Fruit fly (Drosophila melanogaster) S2 (cell line): ENCODE data around the gene msb1l.

Experiments
- CG8478 ChIP-seq: fragments of >200 bp; optimal IDR thresholded peaks from 2 replicates; lab custom pipeline; 2018
- CTCF ChIP-seq, 2 experiments: fragments of >200 bp; optimal IDR thresholded peaks; 2 replicates each; lab custom pipeline; 2018

Gene msb1l

dm6 chr2L:19565233-19565898, 12.1 kb upstream of the msb1l start, which contains the start of gene CG13077:
Gene CG13077 (plus strand): TSS chr2L:19565863.
- no peak for TF ChIP-seq CG8478 (lab: Kevin White, UChicago)

- TF ChIP-seq CTCF (optimal IDR thresholded peaks at IDR 0.05; lab: Kevin White, UChicago) (no peak), CG8478 (lab: Kevin White, UChicago) (no peak)
Measured at dm6 chr2L:19567305-19567898, 10.1 kb upstream of the msb1l start.

DNA sequence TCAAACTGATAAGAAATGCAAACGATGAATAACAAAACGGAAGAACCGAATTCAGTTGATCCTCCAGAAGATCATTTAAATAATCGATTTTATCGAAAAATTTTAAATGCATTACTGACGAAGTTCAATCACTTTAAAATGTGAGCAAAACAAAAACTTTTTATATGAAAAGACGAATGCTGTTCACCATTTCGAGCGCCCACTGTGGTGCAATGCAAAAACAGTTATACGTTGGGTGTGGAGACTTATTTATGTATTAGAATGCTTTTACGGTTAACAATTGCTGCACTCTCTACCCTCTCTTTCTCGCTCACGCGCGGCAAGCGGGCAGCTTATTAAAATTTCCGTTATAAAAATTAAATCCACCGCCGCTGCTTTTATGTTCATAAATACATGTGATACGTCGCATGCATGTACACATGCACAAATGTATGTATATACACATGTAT, 6.7 kb upstream of the msb1l start:
- TF ChIP-seq CTCF (optimal IDR thresholded peaks at IDR 0.05; lab: Kevin White, UChicago) (no peak), CG8478 (lab: Kevin White, UChicago) (no peak)

DNA sequence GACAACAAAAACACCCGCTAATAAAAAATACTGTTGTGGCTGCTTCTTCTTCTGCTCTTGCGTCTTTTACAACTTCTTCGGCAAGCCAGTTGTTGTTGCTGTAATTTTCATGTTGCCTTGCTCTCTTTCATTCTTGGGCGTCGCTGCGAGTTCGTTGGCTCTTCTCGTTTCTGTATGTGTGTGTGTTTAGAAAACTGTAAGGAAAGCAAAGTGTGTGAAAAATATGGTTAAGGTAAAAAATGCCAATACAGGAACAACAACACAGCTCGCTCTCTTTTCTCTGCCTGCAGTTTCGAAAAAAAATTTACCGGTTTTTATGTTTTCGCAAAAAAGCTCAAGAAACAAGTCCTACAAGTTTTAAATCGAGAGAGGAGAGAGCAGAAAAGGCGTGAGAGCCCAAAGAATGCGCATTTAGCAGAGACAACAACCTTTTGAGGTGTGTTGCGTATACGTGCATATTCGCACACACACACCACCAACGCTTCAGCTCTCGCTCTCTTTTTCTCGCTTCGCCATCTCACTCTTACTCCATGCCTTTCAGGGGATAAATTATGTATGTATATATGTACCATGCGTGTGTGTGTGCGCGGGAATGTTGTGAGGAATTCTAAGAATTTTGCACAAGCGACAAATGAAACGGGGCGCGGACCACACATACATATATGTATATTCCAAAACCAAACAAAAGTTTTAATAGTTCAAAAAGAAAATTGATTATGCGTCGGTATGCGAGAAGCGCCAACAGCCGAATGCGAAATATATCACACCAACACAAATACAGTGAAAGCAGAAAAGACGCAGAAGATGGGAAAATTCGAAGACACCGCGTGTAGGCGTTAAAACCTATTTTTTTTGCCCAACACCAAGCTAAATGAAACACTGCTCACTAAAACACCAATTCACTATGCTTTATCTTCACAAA, 5.7 kb upstream of the msb1l start:
- TF ChIP-seq CG8478 (lab: Kevin White, UChicago) = no peak
- no peak for TF ChIP-seq CTCF (optimal IDR thresholded peaks at IDR 0.05; lab: Kevin White, UChicago)

dm6 chr2L:19572496-19573317, 4.8 kb upstream of the msb1l start:
- TF ChIP-seq CG8478 (lab: Kevin White, UChicago) (no peak), CTCF (optimal IDR thresholded peaks at IDR 0.05; lab: Kevin White, UChicago) (no peak)

- TF ChIP-seq CG8478 (lab: Kevin White, UChicago) = no peak
- TF ChIP-seq CTCF (optimal IDR thresholded peaks at IDR 0.05; lab: Kevin White, UChicago) = no peak
Measured at dm6 chr2L:19574364-19574763, 3.1 kb upstream of the msb1l start.

DNA sequence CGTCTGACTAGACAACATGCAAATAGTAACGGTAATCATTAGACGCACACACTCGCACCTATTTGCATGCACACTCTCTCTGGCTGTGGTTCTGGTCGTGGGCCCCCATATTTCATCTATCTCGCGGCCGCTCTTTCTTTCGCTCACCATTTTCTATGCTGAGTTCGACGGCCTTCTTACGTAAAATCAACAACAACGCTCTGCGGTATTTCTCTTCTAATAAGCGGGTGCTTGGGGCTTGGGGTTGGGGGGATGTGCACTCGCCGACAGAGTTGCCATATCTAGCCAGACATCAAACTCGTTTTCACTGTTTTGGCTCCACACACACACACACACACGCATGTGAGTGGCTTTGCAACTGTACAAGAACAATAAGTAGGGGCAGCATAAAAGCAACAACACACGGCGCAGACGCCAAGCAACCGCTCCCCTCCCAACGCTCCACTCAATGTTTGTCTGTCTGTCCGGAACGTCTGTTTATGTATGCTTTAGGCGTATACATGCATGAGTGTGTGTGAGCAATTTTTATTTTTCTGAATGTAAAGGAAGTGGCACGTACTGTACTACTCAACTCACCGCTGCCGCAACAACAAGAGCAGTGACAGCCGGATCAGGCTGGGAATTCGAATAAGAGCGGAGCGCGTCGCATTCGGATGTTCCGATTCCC, 2.4 kb upstream of the msb1l start:
- TF ChIP-seq CTCF (optimal IDR thresholded peaks at IDR 0.05; lab: Kevin White, UChicago) (no peak), CG8478 (lab: Kevin White, UChicago) (no peak)

DNA sequence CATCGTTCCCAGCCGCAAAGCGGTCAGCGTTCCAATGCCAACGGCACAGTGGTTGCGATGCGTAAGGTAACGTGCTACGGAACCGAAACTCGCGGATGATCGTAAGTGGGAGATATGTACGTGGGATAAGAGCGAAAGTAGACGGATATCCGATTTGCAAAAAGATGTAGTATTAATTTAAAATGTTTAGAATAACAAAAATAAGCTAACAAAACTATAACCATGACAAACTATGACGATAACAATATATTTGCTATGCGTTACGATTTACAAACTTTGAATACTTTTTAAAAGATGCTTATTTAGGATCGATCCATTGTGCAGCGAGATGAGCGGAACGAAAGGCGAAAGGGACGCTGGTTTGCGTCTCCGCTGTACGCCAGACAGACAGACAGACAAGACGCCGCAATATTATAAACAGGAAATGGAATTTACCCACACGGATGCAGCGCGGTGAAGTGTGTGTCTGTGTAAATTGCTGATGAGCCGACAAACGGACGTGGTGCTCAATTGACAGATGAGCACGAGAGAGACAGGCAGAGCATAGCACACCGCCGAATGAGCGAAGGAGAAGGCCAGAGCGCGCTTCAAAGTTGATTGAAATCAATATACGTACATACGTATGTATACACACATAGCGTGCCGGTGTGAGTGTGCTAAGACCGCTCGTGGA, 1.7 kb upstream of the msb1l start:
- TF ChIP-seq CTCF (optimal IDR thresholded peaks at IDR 0.05; lab: Kevin White, UChicago) (peak in 1 of 2 experiments; percentile 40), CG8478 (lab: Kevin White, UChicago) (no peak)

- TF ChIP-seq CTCF (optimal IDR thresholded peaks at IDR 0.05; lab: Kevin White, UChicago) (no peak), CG8478 (lab: Kevin White, UChicago) (no peak)
Measured at dm6 chr2L:19576299-19576971, 1.1 kb upstream of the msb1l start.

DNA sequence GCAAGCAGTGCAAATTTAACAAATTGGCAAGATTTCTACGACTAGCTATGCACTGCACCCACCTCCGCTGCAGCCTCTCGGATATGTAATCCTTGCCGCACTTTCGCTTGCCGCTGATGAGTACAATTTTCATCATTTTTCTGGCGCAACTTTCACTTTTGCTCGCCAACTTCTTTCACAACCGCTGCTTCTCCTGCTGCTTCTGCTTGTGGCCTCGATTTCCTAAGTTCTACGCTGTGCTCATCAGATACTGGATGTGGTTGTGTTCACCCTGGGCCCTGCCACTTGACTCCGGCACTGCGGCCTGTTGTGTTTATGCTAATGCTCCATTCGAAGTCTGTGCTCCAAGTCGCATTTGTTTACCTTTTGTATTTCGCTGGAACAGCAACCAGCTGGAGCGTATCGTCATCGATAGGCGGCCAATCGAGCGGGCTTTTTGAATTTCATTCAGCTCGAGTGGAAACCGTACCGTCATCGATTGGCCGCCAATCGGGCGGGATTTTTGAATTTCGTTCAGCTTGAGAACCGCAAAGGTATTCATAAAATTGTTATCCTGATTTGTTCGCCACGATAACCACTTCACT, 2.6 kb downstream of the msb1l start, which contains the start of gene Pmvk:
Gene Pmvk (minus strand): TSS at position 357 of the 584 bp plus-strand sequence.
- TF ChIP-seq CTCF (optimal IDR thresholded peaks at IDR 0.05; lab: Kevin White, UChicago) (no peak), CG8478 (lab: Kevin White, UChicago) (no peak)

dm6 chr2L:19582185-19582584, 4.7 kb downstream of the msb1l start, which contains the start of gene Hakai:
Gene Hakai (minus strand): TSS chr2L:19582474.
- TF ChIP-seq CTCF (optimal IDR thresholded peaks at IDR 0.05; lab: Kevin White, UChicago) = peak in 1 of 2 experiments; percentile 29
- no peak for TF ChIP-seq CG8478 (lab: Kevin White, UChicago)

DNA sequence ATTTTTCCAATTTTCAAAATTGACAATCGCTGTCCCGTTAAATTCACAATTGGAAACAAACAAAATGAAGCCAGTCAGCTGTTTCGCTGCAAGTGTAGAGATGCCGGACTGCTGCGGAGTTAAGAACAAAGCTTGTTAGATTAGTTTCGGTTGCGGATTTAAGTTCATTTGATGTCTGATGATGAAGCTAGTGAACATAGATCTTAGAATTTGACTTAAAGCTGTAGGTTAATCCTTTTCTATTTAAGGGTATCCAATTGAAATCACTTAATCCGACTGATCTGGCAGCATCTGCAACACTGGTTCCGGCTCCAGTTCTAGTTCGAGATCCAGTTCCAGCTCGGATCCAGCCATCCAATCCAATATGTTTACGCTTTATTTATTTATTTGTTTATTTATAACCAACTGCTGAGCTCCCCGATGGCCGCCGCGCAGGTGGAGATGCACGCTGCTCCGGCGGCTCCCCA, 6.5 kb downstream of the msb1l start, which contains the start of the genes PCNA2 and CG10366:
Gene PCNA2 (minus strand): TSS at position 65 of the 467 bp plus-strand sequence.
Gene CG10366 (plus strand): TSS at position 310 of the 467 bp plus-strand sequence.
- no peak for TF ChIP-seq CG8478 (lab: Kevin White, UChicago)
- TF ChIP-seq CTCF (optimal IDR thresholded peaks at IDR 0.05; lab: Kevin White, UChicago) = peak; percentile 26 to 68
